Worm (Caenorhabditis elegans) whole organism, L4 larva: ENCODE data around the gene cyp-33C8.

Experiments used
- Y75B8A.6 ChIP-seq: fragments of 200-800 bp; sonication (Bioruptor generic); IDR thresholded peaks from 2 replicates; pipeline ENCODE4 v1.3.6; 2022; ENCODE audit warnings: missing genetic modification reagents, missing genetic modification characterization, missing compliant biosample characterization
- ama-1 ChIP-seq: fragments of 150-350 bp; optimal IDR thresholded peaks from 2 replicates; lab custom pipeline; 2014; ENCODE audit warnings: inconsistent platforms, mixed read lengths
- egl-27 ChIP-seq: sonication (generic microtip); optimal IDR thresholded peaks from 3 replicates; lab custom pipeline; 2017; ENCODE audit warnings: missing biosample characterization, missing genetic modification reagents, missing genetic modification characterization
- fkh-10 ChIP-seq: fragments of 150-350 bp; optimal IDR thresholded peaks from 2 replicates; lab custom pipeline; 2014; ENCODE audit warnings: missing biosample characterization, missing genetic modification reagents, missing genetic modification characterization
- fos-1 ChIP-seq: fragments of 150-350 bp; optimal IDR thresholded peaks from 2 replicates; lab custom pipeline; 2014; ENCODE audit warnings: missing biosample characterization, missing genetic modification characterization
- lin-38 ChIP-seq: fragments of 200-800 bp; sonication (Bioruptor generic); IDR thresholded peaks from 2 replicates; pipeline ENCODE4 v1.3.6; 2022; ENCODE audit warnings: missing genetic modification reagents, missing genetic modification characterization, missing compliant biosample characterization
- mep-1 ChIP-seq: fragments of 150-350 bp; sonication (generic microtip); optimal IDR thresholded peaks from 3 replicates; lab custom pipeline; 2014; ENCODE audit warnings: missing biosample characterization, missing genetic modification characterization
- nhr-77 ChIP-seq: fragments of 150-350 bp; optimal IDR thresholded peaks from 2 replicates; lab custom pipeline; 2014; ENCODE audit warnings: missing biosample characterization, missing genetic modification characterization
- saeg-2 ChIP-seq: fragments of 200-800 bp; sonication (Bioruptor generic); IDR thresholded peaks from 2 replicates; pipeline ENCODE4 v1.3.6; 2022; ENCODE audit warnings: missing genetic modification reagents, missing genetic modification characterization, missing compliant biosample characterization
- skn-1 ChIP-seq: fragments of 150-350 bp; optimal IDR thresholded peaks from 2 replicates; lab custom pipeline; 2014; ENCODE audit warnings: missing biosample characterization, missing genetic modification characterization
- snpc-4 ChIP-seq: fragments of 150-350 bp; optimal IDR thresholded peaks from 2 replicates; lab custom pipeline; 2014; ENCODE audit warnings: missing biosample characterization, missing genetic modification characterization
- tra-1 ChIP-seq: fragments of 200-800 bp; sonication (Bioruptor generic); IDR thresholded peaks from 2 replicates; pipeline ENCODE4 v1.3.6; 2022; ENCODE audit warnings: missing genetic modification reagents, missing genetic modification characterization, missing compliant biosample characterization
- zag-1 ChIP-seq: fragments of 150-350 bp; optimal IDR thresholded peaks from 2 replicates; lab custom pipeline; 2014; ENCODE audit warnings: missing biosample characterization, missing genetic modification characterization

- no peak for TF ChIP-seq mep-1 (tag; lab: Kevin White, UChicago)
- TF ChIP-seq saeg-2 (GFP tag; lab: Robert Waterston, UW), result no peak
- TF ChIP-seq fos-1 (tag; lab: Kevin White, UChicago), result no peak
- TF ChIP-seq snpc-4 (tag; lab: Kevin White, UChicago), result no peak
- TF ChIP-seq Y75B8A.6, result no peak
- no peak for TF ChIP-seq egl-27 (tag; lab: Kevin White, UChicago)
- TF ChIP-seq ama-1 (lab: Kevin White, UChicago), result no peak
- TF ChIP-seq skn-1 (tag; lab: Kevin White, UChicago), result no peak
- no peak for TF ChIP-seq lin-38
- no peak for TF ChIP-seq fkh-10 (GFP tag; lab: Kevin White, UChicago)
- no peak for TF ChIP-seq tra-1
- no peak for TF ChIP-seq zag-1 (tag; lab: Kevin White, UChicago)
- TF ChIP-seq nhr-77, result no peak
Observed at ce11 chrV:3801787-3802417, 1.4 kb downstream of the cyp-33C8 start.
